Worm (Caenorhabditis elegans) whole organism, midembryonic: ENCODE results near the gene F39F10.3.
"Not testable (repeated sequence)": the region's sequence is repeated elsewhere in the genome, so short reads cannot be mapped to it uniquely, and the experiment has no call there.

ENCODE experiments used
- T22C8.4 ChIP-seq: fragments of 200-800 bp; sonication (Bioruptor generic); IDR thresholded peaks from 2 replicates; pipeline ENCODE4 v1.3.6; 2022; ENCODE audit warnings: missing genetic modification characterization, missing compliant biosample characterization
- cog-1 ChIP-seq: sonication (generic microtip); optimal IDR thresholded peaks from 2 replicates; lab custom pipeline; 2016; ENCODE audit warnings: missing genetic modification characterization, missing compliant biosample characterization
- flt-1 ChIP-seq: fragments of 200-800 bp; sonication (Bioruptor generic); IDR thresholded peaks from 2 replicates; pipeline ENCODE4 v1.3.6; 2022; ENCODE audit warnings: missing genetic modification characterization, missing compliant biosample characterization
- klf-2 ChIP-seq: fragments of 200-800 bp; sonication (Bioruptor generic); conservative IDR thresholded peaks from 2 replicates; pipeline ENCODE4 v1.3.6; 2022; ENCODE audit warnings: missing genetic modification reagents, missing genetic modification characterization, missing compliant biosample characterization
- med-1 ChIP-seq: sonication (generic microtip); optimal IDR thresholded peaks from 2 replicates; lab custom pipeline; 2017; ENCODE audit warnings: missing genetic modification characterization, mild to moderate bottlenecking, missing compliant biosample characterization, antibody characterized with exemption, missing genetic modification reagents; ENCODE audit not compliant: insufficient read depth
- ref-1 ChIP-seq: fragments of 200-800 bp; sonication (Bioruptor generic); conservative IDR thresholded peaks from 2 replicates; pipeline ENCODE4 v1.3.6; 2022; ENCODE audit warnings: missing genetic modification reagents, missing genetic modification characterization, missing compliant biosample characterization
- tab-1 ChIP-seq: fragments of 200-800 bp; sonication (Bioruptor generic); IDR thresholded peaks from 2 replicates; pipeline ENCODE4 v1.3.6; 2022; ENCODE audit warnings: missing genetic modification characterization, missing compliant biosample characterization
- ztf-23 ChIP-seq: fragments of 200-800 bp; sonication (Bioruptor generic); IDR thresholded peaks from 2 replicates; pipeline ENCODE4 v1.3.6; 2022; ENCODE audit warnings: missing genetic modification reagents, missing genetic modification characterization, missing compliant biosample characterization
- ztf-29 ChIP-seq: fragments of 200-800 bp; sonication (Bioruptor generic); IDR thresholded peaks from 2 replicates; pipeline ENCODE4 v1.3.6; 2022; ENCODE audit warnings: missing genetic modification reagents, missing genetic modification characterization, missing compliant biosample characterization

F39F10.3 gene

ce11 chrX:16872446-16872962 lies 19.3 kb upstream of the F39F10.3 start, which contains the start of gene T20F7.1:
Gene T20F7.1, plus strand, starts transcription at chrX:16872912.
- TF ChIP-seq T22C8.4 (GFP tag; lab: Robert Waterston, UW) (no peak), ztf-29 (GFP tag; lab: Robert Waterston, UW) (no peak), cog-1 (tag; lab: Kevin White, UChicago) (no peak), flt-1 (GFP tag; lab: Robert Waterston, UW) (no peak), ztf-23 (GFP tag; lab: Robert Waterston, UW) (no peak), med-1 (no peak), ref-1 (GFP tag; lab: Robert Waterston, UW) (no peak), tab-1 (GFP tag; lab: Robert Waterston, UW) (no peak), klf-2 (GFP tag; lab: Robert Waterston, UW) (no peak)

ce11 chrX:16880426-16880825 lies 11.4 kb upstream of the F39F10.3 start, which contains the start of gene acs-9:
Gene acs-9, minus strand, starts transcription at chrX:16880526.
- TF ChIP-seq tab-1 (GFP tag; lab: Robert Waterston, UW) (no peak), T22C8.4 (GFP tag; lab: Robert Waterston, UW) (no peak), cog-1 (tag; lab: Kevin White, UChicago) (no peak), ref-1 (GFP tag; lab: Robert Waterston, UW) (no peak), klf-2 (GFP tag; lab: Robert Waterston, UW) (no peak), med-1 (no peak), flt-1 (GFP tag; lab: Robert Waterston, UW) (no peak), ztf-29 (GFP tag; lab: Robert Waterston, UW) (no peak), ztf-23 (GFP tag; lab: Robert Waterston, UW) (no peak)

- TF ChIP-seq tab-1 (GFP tag; lab: Robert Waterston, UW); cog-1 (tag; lab: Kevin White, UChicago); flt-1 (GFP tag; lab: Robert Waterston, UW): not testable (repeated sequence)
These were observed 8.4 kb upstream of the F39F10.3 start, which contains the start of gene Y13C8A.1 for ce11 chrX:16883426-16883825. Gene Y13C8A.1, plus strand, starts transcription at chrX:16883726.

ce11 chrX:16884075-16884474 lies 7.7 kb upstream of the F39F10.3 start:
- TF ChIP-seq flt-1 (GFP tag; lab: Robert Waterston, UW) (no peak), ztf-29 (GFP tag; lab: Robert Waterston, UW) (no peak), tab-1 (GFP tag; lab: Robert Waterston, UW) (no peak), ref-1 (GFP tag; lab: Robert Waterston, UW) (no peak), T22C8.4 (GFP tag; lab: Robert Waterston, UW) (no peak), ztf-23 (GFP tag; lab: Robert Waterston, UW) (no peak), med-1 (no peak), cog-1 (tag; lab: Kevin White, UChicago) (no peak), klf-2 (GFP tag; lab: Robert Waterston, UW) (no peak)

- TF ChIP-seq tab-1 (GFP tag; lab: Robert Waterston, UW) (0 out of 2 replicates have a peak, but pooled peaks have one; percentile 29), ref-1 (GFP tag; lab: Robert Waterston, UW) (no peak)
These were observed 2.0 kb downstream of the F39F10.3 start for ce11 chrX:16893767-16894166.

- TF ChIP-seq med-1 (no peak), T22C8.4 (GFP tag; lab: Robert Waterston, UW) (no peak)
These were observed 2.8 kb downstream of the F39F10.3 start, which contains the start of gene F39F10.2 for ce11 chrX:16894577-16894976. Gene F39F10.2, plus strand, starts transcription at chrX:16894877.

ce11 chrX:16901906-16902383 lies 10.2 kb downstream of the F39F10.3 start:
- 0 out of 2 replicates have a peak, but pooled peaks have one; percentile 52 for TF ChIP-seq ztf-23 (GFP tag; lab: Robert Waterston, UW)

- TF ChIP-seq ztf-23 (GFP tag; lab: Robert Waterston, UW) (no peak), tab-1 (GFP tag; lab: Robert Waterston, UW) (no peak), cog-1 (tag; lab: Kevin White, UChicago) (no peak), ztf-29 (GFP tag; lab: Robert Waterston, UW) (no peak), T22C8.4 (GFP tag; lab: Robert Waterston, UW) (no peak), flt-1 (GFP tag; lab: Robert Waterston, UW) (no peak), ref-1 (GFP tag; lab: Robert Waterston, UW) (no peak), klf-2 (GFP tag; lab: Robert Waterston, UW) (no peak), med-1 (no peak)
These were observed 10.9 kb downstream of the F39F10.3 start for ce11 chrX:16902657-16903056.

ce11 chrX:16903619-16904018 lies 11.8 kb downstream of the F39F10.3 start, which contains the start of gene F39F10.4:
Gene F39F10.4, minus strand, starts transcription at chrX:16903719.
- no peak for TF ChIP-seq ztf-29 (GFP tag; lab: Robert Waterston, UW)
- no peak for TF ChIP-seq T22C8.4 (GFP tag; lab: Robert Waterston, UW)
- TF ChIP-seq flt-1 (GFP tag; lab: Robert Waterston, UW): no peak
- TF ChIP-seq cog-1 (tag; lab: Kevin White, UChicago): no peak
- TF ChIP-seq ztf-23 (GFP tag; lab: Robert Waterston, UW): no peak
- TF ChIP-seq klf-2 (GFP tag; lab: Robert Waterston, UW): no peak
- no peak for TF ChIP-seq ref-1 (GFP tag; lab: Robert Waterston, UW)
- no peak for TF ChIP-seq tab-1 (GFP tag; lab: Robert Waterston, UW)
- no peak for TF ChIP-seq med-1

ce11 chrX:16913669-16914068 lies 21.9 kb downstream of the F39F10.3 start, which contains the start of gene F39F10.5:
Gene F39F10.5, minus strand, starts transcription at chrX:16913769.
- not testable (repeated sequence) for TF ChIP-seq cog-1 (tag; lab: Kevin White, UChicago); ztf-23 (GFP tag; lab: Robert Waterston, UW); T22C8.4 (GFP tag; lab: Robert Waterston, UW)
